Worm (Caenorhabditis elegans): ENCODE measurements around the gene B0035.13.
"Not testable (repeated sequence)": the region's sequence is repeated elsewhere in the genome, so short reads cannot be mapped to it uniquely, and the experiment has no call there.

The B0035.13 gene

ce11 chrIV:11263101-11263500, 43.4 kb downstream of the B0035.13 start, which contains the start of gene col-126:
col-126 (plus strand) TSS chrIV:11263401.
- TF ChIP-seq egl-18 (GFP tag; IDR thresholded peaks at IDR 0.05); snpc-1.1 (tag; optimal IDR thresholded peaks at IDR 0.05; ENCODE audit: insufficient read depth); F55B11.4 (tag; optimal IDR thresholded peaks at IDR 0.05; ENCODE audit: borderline replicate concordance, insufficient read depth): not testable (repeated sequence)

DNA sequence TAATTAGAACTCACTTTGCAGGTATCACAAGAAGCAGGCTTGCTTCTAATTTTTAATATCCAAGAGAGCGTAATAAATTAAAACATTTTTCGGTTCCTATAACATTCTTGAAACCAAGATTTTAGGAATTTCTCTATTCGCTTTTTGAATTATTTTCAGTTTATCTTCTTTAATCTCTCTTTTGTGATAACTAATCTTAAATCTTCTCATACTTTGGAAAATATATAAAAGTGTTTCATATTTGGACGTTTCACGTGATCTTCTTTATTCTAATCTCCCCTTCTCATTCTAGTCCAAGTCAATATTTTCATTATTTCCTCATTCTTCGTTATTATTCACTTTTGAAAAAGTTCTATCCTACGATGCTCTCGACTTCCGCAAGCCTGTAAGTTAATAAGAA, 45.0 kb downstream of the B0035.13 start, which contains the start of gene F54D1.1:
TSS of gene F54D1.1 (plus strand) at position 301 of the 400 bp plus-strand sequence.
- TF ChIP-seq nhr-90 (tag; optimal IDR thresholded peaks at IDR 0.05) (no peak), snpc-3.4 (tag; optimal IDR thresholded peaks at IDR 0.05) (no peak), pbrm-1 (GFP tag; IDR thresholded peaks at IDR 0.05) (no peak), F23B12.7 (tag; optimal IDR thresholded peaks at IDR 0.05; ENCODE audit: insufficient read depth) (no peak), D2030.7 (GFP tag; IDR thresholded peaks at IDR 0.05) (no peak), attf-5 (GFP tag; optimal IDR thresholded peaks at IDR 0.05) (no peak), ceh-40 (GFP tag; IDR thresholded peaks at IDR 0.05) (no peak), nhr-27 (tag; optimal IDR thresholded peaks at IDR 0.05) (no peak), nfya-2 (GFP tag; IDR thresholded peaks at IDR 0.05) (no peak), sea-2 (GFP tag; IDR thresholded peaks at IDR 0.05) (no peak), mcd-1 (GFP tag; IDR thresholded peaks at IDR 0.05) (no peak), madf-10 (tag; optimal IDR thresholded peaks at IDR 0.05) (no peak), T07F8.4 (tag; optimal IDR thresholded peaks at IDR 0.05) (no peak), cebp-1 (GFP tag; IDR thresholded peaks at IDR 0.05) (no peak), cebp-1 (tag; optimal IDR thresholded peaks at IDR 0.05) (no peak)

DNA sequence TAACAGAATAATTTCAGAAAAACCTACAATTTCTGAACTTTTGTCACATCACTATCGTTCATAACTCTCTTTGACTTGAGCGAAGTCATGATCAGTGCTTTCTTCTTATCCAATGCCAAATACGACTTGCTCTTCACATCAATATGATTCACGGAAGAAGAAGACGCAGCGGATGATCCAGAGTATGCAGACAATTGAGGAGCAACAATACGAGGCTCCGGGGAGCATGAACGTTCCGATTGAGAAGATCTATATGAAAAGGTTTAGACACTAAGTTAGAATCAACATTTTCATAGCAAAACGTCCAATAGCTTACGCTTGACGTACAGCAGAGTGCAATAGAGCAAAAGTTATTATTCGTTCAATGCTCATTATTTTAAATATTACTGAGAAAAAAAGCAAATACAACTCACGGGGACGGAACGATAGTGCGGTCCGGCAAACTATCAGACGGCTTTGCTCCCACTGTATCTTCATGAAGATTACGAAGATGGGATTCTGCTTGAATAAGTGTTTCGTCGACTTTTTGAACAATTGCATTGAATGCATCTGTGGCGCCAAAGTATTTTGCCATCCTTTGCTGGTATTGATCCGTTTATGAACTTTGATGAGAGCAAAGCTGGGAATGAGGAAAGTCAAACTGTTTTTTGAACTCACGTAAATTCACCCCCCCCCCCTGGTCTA, 45.8 kb downstream of the B0035.13 start, which contains the start of gene C05C12.5:
TSS of gene C05C12.5 (minus strand) at position 642 of the 684 bp plus-strand sequence.
- TF ChIP-seq F57C9.4 (tag; optimal IDR thresholded peaks at IDR 0.05) = no peak
- no peak for TF ChIP-seq ccch-3 (GFP tag; optimal IDR thresholded peaks at IDR 0.05)
- no peak for TF ChIP-seq Y67H2A.10 (GFP tag; conservative IDR thresholded peaks at IDR 0.05)
- TF ChIP-seq madf-10 (tag; optimal IDR thresholded peaks at IDR 0.05) = no peak

DNA sequence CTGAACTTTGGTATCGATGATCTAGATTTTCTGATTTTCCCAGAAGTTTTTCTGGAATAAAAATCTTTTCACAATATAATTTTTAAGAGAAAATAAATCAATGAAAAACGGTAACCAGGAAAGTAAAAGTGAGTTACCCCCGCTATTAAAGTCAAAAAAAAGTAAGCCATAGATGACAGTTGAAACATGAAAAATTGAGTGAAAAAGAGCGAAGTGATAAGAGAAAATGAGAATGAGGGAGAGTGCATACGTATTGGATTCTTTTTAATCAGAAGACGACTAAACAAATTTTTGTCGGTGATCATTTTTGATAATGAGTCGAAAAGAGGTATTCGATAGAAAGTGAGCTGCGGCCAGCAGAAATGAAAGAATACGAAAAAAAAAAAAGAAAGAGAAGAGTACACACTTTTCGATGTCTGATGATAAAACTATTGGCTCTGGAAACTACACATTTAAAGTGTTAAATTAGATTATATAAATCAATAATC, 47.0 kb downstream of the B0035.13 start, which contains the start of gene gtl-1:
TSS of gene gtl-1 (minus strand) at position 51 of the 488 bp plus-strand sequence.
- TF ChIP-seq egl-18 (GFP tag; IDR thresholded peaks at IDR 0.05) (no peak), nhr-80 (tag; optimal IDR thresholded peaks at IDR 0.05) (peak; percentile 97)

- TF ChIP-seq T26A5.8 (tag; optimal IDR thresholded peaks at IDR 0.05) (no peak), dox-1 (GFP tag; IDR thresholded peaks at IDR 0.05) (peak; percentile 57), nhr-80 (tag; optimal IDR thresholded peaks at IDR 0.05) (peak; percentile 95), zfh-2 (GFP tag; conservative IDR thresholded peaks at IDR 0.05) (no peak), pbrm-1 (GFP tag; IDR thresholded peaks at IDR 0.05) (no peak), lag-1 (GFP tag; IDR thresholded peaks at IDR 0.05) (no peak), B0019.2 (GFP tag; conservative IDR thresholded peaks at IDR 0.05) (no peak), bed-2 (GFP tag; IDR thresholded peaks at IDR 0.05) (no peak), ets-4 (GFP tag; optimal IDR thresholded peaks at IDR 0.05) (peak; percentile 56), let-526 (GFP tag; IDR thresholded peaks at IDR 0.05) (no peak), aptf-2 (GFP tag; conservative IDR thresholded peaks at IDR 0.05) (no peak), bed-1 (GFP tag; IDR thresholded peaks at IDR 0.05) (no peak), hmg-1.2 (GFP tag; IDR thresholded peaks at IDR 0.05) (no peak), ceh-58 (GFP tag; IDR thresholded peaks at IDR 0.05) (no peak), T07F8.4 (tag; optimal IDR thresholded peaks at IDR 0.05) (no peak), egl-18 (GFP tag; IDR thresholded peaks at IDR 0.05) (no peak), F57A8.1 (GFP tag; optimal IDR thresholded peaks at IDR 0.05) (no peak), sdz-38 (tag; optimal IDR thresholded peaks at IDR 0.05) (no peak), die-1 (tag; optimal IDR thresholded peaks at IDR 0.05) (no peak), Y95B8A.8 (GFP tag; IDR thresholded peaks at IDR 0.05) (no peak)
Measured at ce11 chrIV:11257476-11257875, 49.0 kb downstream of the B0035.13 start.
